Fruit fly (Drosophila melanogaster) whole organism, wandering third instar larva: ENCODE measurements around the gene Acp32CD.
A peak's percentile ranks its signal among the peaks of the same experiment; 100 is the strongest.

Experiments used
- Abd-B ChIP-seq: fragments of >200 bp; optimal IDR thresholded peaks from 2 replicates; lab custom pipeline; 2017; ENCODE audit warnings: missing biosample characterization, missing genetic modification characterization
- CG32264 ChIP-seq: fragments of 200-800 bp; sonication (Bioruptor generic); optimal IDR thresholded peaks from 2 replicates; lab custom pipeline; 2016; ENCODE audit warnings: missing biosample characterization, missing genetic modification characterization
- CG9705 ChIP-seq: fragments of 200-800 bp; sonication (Bioruptor generic); optimal IDR thresholded peaks from 2 replicates; lab custom pipeline; 2018; ENCODE audit warnings: missing biosample characterization, mild to moderate bottlenecking, missing genetic modification characterization
- CrebA ChIP-seq: fragments of 200-800 bp; sonication (Bioruptor generic); optimal IDR thresholded peaks from 2 replicates; lab custom pipeline; 2016; ENCODE audit warnings: missing biosample characterization, mild to moderate bottlenecking, missing genetic modification characterization, borderline replicate concordance
- Dfd ChIP-seq: fragments of >200 bp; optimal IDR thresholded peaks from 2 replicates; lab custom pipeline; 2017; ENCODE audit warnings: missing biosample characterization, missing genetic modification characterization
- Dif ChIP-seq: fragments of 200-275, 200-300 bp; sonication (Bioruptor generic); optimal IDR thresholded peaks from 2 replicates; lab custom pipeline; 2018; ENCODE audit warnings: missing biosample characterization, missing genetic modification characterization; ENCODE audit not compliant: partially characterized antibody
- GATAd ChIP-seq: sonication (Bioruptor generic); optimal IDR thresholded peaks from 2 replicates; lab custom pipeline; 2016; ENCODE audit warnings: missing biosample characterization, missing genetic modification characterization
- HLH106 ChIP-seq: fragments of 200-800 bp; optimal IDR thresholded peaks from 3 replicates; lab custom pipeline; 2019; ENCODE audit warnings: missing biosample characterization, mild to moderate bottlenecking, missing genetic modification characterization, moderate library complexity
- Hnf4 ChIP-seq: fragments of 200-800 bp; sonication (Bioruptor generic); optimal IDR thresholded peaks from 2 replicates; lab custom pipeline; 2016; ENCODE audit warnings: missing biosample characterization, mild to moderate bottlenecking, missing genetic modification characterization
- Hr78 ChIP-seq: fragments of >200 bp; optimal IDR thresholded peaks from 2 replicates; lab custom pipeline; 2017; ENCODE audit warnings: missing biosample characterization, missing genetic modification characterization
- Hr83 ChIP-seq: fragments of 200-300 bp; sonication (Bioruptor generic); optimal IDR thresholded peaks from 2 replicates; lab custom pipeline; 2016; ENCODE audit warnings: missing biosample characterization, mild to moderate bottlenecking, missing genetic modification characterization, moderate library complexity; ENCODE audit not compliant: poor library complexity, severe bottlenecking
- Jra ChIP-seq: sonication (Bioruptor generic); optimal IDR thresholded peaks from 2 replicates; lab custom pipeline; 2016; ENCODE audit warnings: missing biosample characterization, missing genetic modification characterization
- Mio ChIP-seq: sonication (Bioruptor generic); optimal IDR thresholded peaks from 2 replicates; lab custom pipeline; 2016; ENCODE audit warnings: missing biosample characterization, missing genetic modification characterization
- Myc ChIP-seq: fragments of >200 bp; optimal IDR thresholded peaks from 2 replicates; lab custom pipeline; 2017
- N ChIP-seq: fragments of >200 bp; optimal IDR thresholded peaks from 2 replicates; lab custom pipeline; 2018; ENCODE audit warnings: missing biosample characterization, missing external identifiers, missing genetic modification characterization
- OdsH ChIP-seq: fragments of 200-800 bp; sonication (Bioruptor generic); optimal IDR thresholded peaks from 2 replicates; lab custom pipeline; 2016; ENCODE audit warnings: missing biosample characterization, mild to moderate bottlenecking, missing genetic modification characterization
- Rel ChIP-seq, 2 experiments: fragments of 200-800 bp; sonication (Bioruptor generic) in 1 of 2; optimal IDR thresholded peaks; 2 replicates in 1 of 2; 3 replicates in 1 of 2; lab custom pipeline; 2016 to 2019; ENCODE audit warnings: mild to moderate bottlenecking in 2 of 2, missing biosample characterization in 2 of 2, missing genetic modification characterization in 2 of 2, moderate library complexity in 1 of 2
- Sp1 ChIP-seq: fragments of 200-800 bp; sonication (Bioruptor generic); optimal IDR thresholded peaks from 3 replicates; lab custom pipeline; 2019; ENCODE audit warnings: missing biosample characterization, mild to moderate bottlenecking, missing genetic modification characterization, moderate library complexity
- Vsx2 ChIP-seq: fragments of 200-300, 225-300 bp; sonication (Bioruptor generic); optimal IDR thresholded peaks from 2 replicates; lab custom pipeline; 2018; ENCODE audit warnings: missing biosample characterization, missing genetic modification characterization; ENCODE audit not compliant: partially characterized antibody
- br ChIP-seq: fragments of 200-800 bp; sonication (Bioruptor generic); optimal IDR thresholded peaks from 2 replicates; lab custom pipeline; 2016; ENCODE audit warnings: missing biosample characterization, missing genetic modification characterization
- brk ChIP-seq: fragments of 200-800 bp; sonication (Bioruptor generic); optimal IDR thresholded peaks from 2 replicates; lab custom pipeline; 2016; ENCODE audit warnings: missing biosample characterization, mild to moderate bottlenecking, missing genetic modification characterization
- dl ChIP-seq, 2 experiments: fragments of 175-275, 200-275 bp in 1 of 2; fragments of 200-275 bp in 1 of 2; sonication (Bioruptor generic); optimal IDR thresholded peaks; lab custom pipeline; 2018; ENCODE audit warnings: mild to moderate bottlenecking in 2 of 2, missing biosample characterization in 2 of 2, missing genetic modification characterization in 2 of 2, moderate library complexity in 2 of 2; ENCODE audit not compliant: partially characterized antibody in 2 of 2, insufficient read depth in 1 of 2
- dmrt93B ChIP-seq: fragments of 200-800 bp; sonication (Bioruptor generic); optimal IDR thresholded peaks from 2 replicates; lab custom pipeline; 2018; ENCODE audit warnings: missing biosample characterization, mild to moderate bottlenecking, missing genetic modification characterization
- dsf ChIP-seq: sonication (Bioruptor generic); optimal IDR thresholded peaks from 2 replicates; lab custom pipeline; 2016; ENCODE audit warnings: missing biosample characterization, missing genetic modification characterization, borderline replicate concordance
- ey ChIP-seq: fragments of 200-800 bp; sonication (Bioruptor generic); optimal IDR thresholded peaks from 2 replicates; lab custom pipeline; 2016; ENCODE audit warnings: missing biosample characterization, missing genetic modification characterization
- foxo ChIP-seq, 2 experiments: fragments of 200-800 bp; sonication (Bioruptor generic); optimal IDR thresholded peaks; 2 replicates in 1 of 2; 3 replicates in 1 of 2; lab custom pipeline; 2016 to 2017; ENCODE audit warnings: missing biosample characterization in 2 of 2, missing genetic modification characterization in 2 of 2
- fru ChIP-seq: fragments of 200-800 bp; sonication (Bioruptor generic); optimal IDR thresholded peaks from 3 replicates; lab custom pipeline; 2016; ENCODE audit warnings: missing biosample characterization, mild to moderate bottlenecking, missing genetic modification characterization
- h ChIP-seq: fragments of 200-800 bp; sonication (Bioruptor generic); optimal IDR thresholded peaks from 3 replicates; lab custom pipeline; 2016; ENCODE audit warnings: missing biosample characterization, mild to moderate bottlenecking, missing genetic modification characterization
- jim ChIP-seq: fragments of 175-275, 200-325 bp; sonication (Bioruptor generic); optimal IDR thresholded peaks from 2 replicates; lab custom pipeline; 2016; ENCODE audit warnings: missing biosample characterization, mild to moderate bottlenecking, missing genetic modification characterization
- lola ChIP-seq: fragments of >200 bp; optimal IDR thresholded peaks from 2 replicates; lab custom pipeline; 2017; ENCODE audit warnings: missing biosample characterization, missing genetic modification characterization
- pan ChIP-seq: fragments of >200 bp; optimal IDR thresholded peaks from 2 replicates; lab custom pipeline; 2017
- psq ChIP-seq: fragments of 200-800 bp; sonication (Bioruptor generic); optimal IDR thresholded peaks from 3 replicates; lab custom pipeline; 2017; ENCODE audit warnings: missing biosample characterization, mild to moderate bottlenecking, missing genetic modification characterization, moderate library complexity
- rgr ChIP-seq: fragments of 200-800 bp; sonication (Bioruptor generic); optimal IDR thresholded peaks from 3 replicates; lab custom pipeline; 2016; ENCODE audit warnings: missing biosample characterization, mild to moderate bottlenecking, missing genetic modification characterization
- sage ChIP-seq: fragments of 200-800 bp; sonication (Bioruptor generic); optimal IDR thresholded peaks from 2 replicates; lab custom pipeline; 2016; ENCODE audit warnings: missing biosample characterization, mild to moderate bottlenecking, missing genetic modification characterization
- sv ChIP-seq: fragments of 200-800 bp; sonication (Bioruptor generic); optimal IDR thresholded peaks from 3 replicates; lab custom pipeline; 2016; ENCODE audit warnings: missing biosample characterization, missing genetic modification characterization
- tai ChIP-seq: sonication (Bioruptor generic); optimal IDR thresholded peaks from 2 replicates; lab custom pipeline; 2016; ENCODE audit warnings: missing biosample characterization, missing genetic modification characterization
- usp ChIP-seq: fragments of >200 bp; optimal IDR thresholded peaks from 2 replicates; lab custom pipeline; 2017; ENCODE audit warnings: missing biosample characterization, missing genetic modification characterization
- woc ChIP-seq: sonication (Bioruptor generic); optimal IDR thresholded peaks from 2 replicates; lab custom pipeline; 2016; ENCODE audit warnings: missing biosample characterization, mild to moderate bottlenecking, missing genetic modification characterization

The Acp32CD gene

DNA sequence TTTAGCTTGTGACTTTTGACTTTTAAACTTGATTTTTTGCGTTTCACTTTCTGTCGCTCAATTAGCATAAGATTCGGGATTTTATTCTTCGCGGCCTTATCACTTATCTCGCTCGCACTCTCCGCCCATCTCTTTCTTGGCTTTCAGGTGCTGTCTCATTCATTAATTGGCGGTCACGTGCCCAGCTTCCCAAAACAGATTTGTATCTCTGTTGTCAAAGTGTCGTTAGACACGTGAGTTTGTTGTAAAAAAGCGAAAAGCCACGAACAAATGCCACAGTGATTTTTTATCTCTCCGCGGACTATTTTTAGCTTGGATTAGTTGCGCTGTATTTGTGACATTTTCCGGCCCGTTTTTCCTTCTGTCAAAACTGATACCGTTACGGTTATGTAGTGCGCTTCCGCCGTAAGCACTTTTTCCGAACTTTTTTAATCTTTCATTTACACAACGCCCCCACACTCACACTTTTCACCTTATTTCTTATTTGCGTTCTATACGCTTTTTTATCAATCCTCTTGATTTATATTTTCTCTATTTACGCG, 41.4 kb downstream of the Acp32CD start:
- TF ChIP-seq CG32264 (no peak), OdsH (GFP tag; lab: Kevin White, UChicago) (no peak), br (GFP tag; lab: Kevin White, UChicago) (no peak), psq (GFP tag; lab: Kevin White, UChicago) (no peak)

DNA sequence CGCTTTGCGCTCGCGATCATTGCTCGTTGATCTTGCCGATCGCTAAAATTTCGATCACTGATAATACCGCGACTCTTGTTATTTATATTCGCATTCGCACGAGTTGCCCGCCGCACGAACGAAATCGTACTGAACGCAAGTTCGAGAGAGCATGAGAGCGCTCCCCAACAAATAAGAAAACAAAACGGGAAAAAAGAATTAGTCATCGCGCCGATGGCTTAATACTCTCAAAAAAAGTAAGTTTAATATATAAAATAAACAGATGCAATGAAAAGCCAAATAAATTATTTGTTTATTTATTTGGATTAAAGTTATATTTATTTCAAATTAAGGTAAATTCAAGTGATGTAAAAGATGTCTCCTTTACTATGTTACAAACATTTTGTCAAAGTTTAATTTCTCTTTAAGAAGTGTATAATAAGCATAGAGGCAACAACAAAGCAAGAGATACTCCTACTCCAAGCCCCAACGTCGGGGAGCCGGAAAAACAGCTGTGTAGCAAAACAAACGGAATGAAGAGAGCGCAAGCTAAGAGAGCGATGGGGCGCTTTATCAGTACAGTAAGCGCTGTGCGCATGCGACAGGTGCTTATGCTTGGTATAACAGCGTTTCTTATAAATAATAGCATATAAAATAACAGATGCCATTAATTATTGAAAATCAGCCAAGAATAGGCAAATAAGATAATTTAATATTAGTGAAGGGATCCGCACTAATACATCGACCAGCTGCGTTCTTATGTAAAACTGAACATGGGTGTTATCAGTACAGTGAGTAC, 42.1 kb downstream of the Acp32CD start:
- TF ChIP-seq CrebA (GFP tag; lab: Kevin White, UChicago) (no peak), dsf (GFP tag; lab: Kevin White, UChicago) (peak; percentile 47), sv (GFP tag; lab: Kevin White, UChicago) (peak; percentile 81), Mio (GFP tag; lab: Kevin White, UChicago) (no peak), Hr83 (GFP tag; lab: Kevin White, UChicago) (peak; percentile 40), h (GFP tag; lab: Kevin White, UChicago) (peak; percentile 75), ey (GFP tag; lab: Kevin White, UChicago) (peak; percentile 75), foxo (GFP tag; optimal IDR thresholded peaks at IDR 0.05; lab: Kevin White, UChicago) (peak in 1 of 2 experiments; percentile 81), HLH106 (peak; percentile 76), Dfd (no peak), Myc (lab: Kevin White, UChicago) (no peak), brk (GFP tag; lab: Kevin White, UChicago) (peak; percentile 61), lola (GFP tag; lab: Kevin White, UChicago) (no peak), Abd-B (no peak), OdsH (GFP tag; lab: Kevin White, UChicago) (peak; percentile 66), jim (GFP tag; lab: Kevin White, UChicago) (no peak), psq (GFP tag; lab: Kevin White, UChicago) (peak; percentile 83), br (GFP tag; lab: Kevin White, UChicago) (peak; percentile 64), Sp1 (GFP tag; lab: Kevin White, UChicago) (peak; percentile 83), rgr (GFP tag; lab: Kevin White, UChicago) (peak; percentile 67), fru (peak; percentile 89), GATAd (GFP tag; lab: Kevin White, UChicago) (no peak), usp (GFP tag; lab: Kevin White, UChicago) (no peak), Dif (peak; percentile 62), pan (no peak), tai (GFP tag; lab: Kevin White, UChicago) (peak; percentile 66), CG9705 (peak; percentile 12), Rel (GFP tag; optimal IDR thresholded peaks at IDR 0.05; lab: Kevin White, UChicago) (peak; percentile 14), Rel (tag; optimal IDR thresholded peaks at IDR 0.05; lab: Kevin White, UChicago) (no peak), woc (GFP tag; lab: Kevin White, UChicago) (peak; percentile 89), Hnf4 (GFP tag; lab: Kevin White, UChicago) (peak; percentile 52), Jra (GFP tag; lab: Kevin White, UChicago) (no peak), Hr78 (GFP tag; lab: Kevin White, UChicago) (no peak), sage (peak; percentile 17), dl (GFP tag; optimal IDR thresholded peaks at IDR 0.05; lab: Kevin White, UChicago; ENCODE audit: insufficient read depth in 1 of 2, partially characterized antibody in 2 of 2) (peak; percentile 46 to 50), N (GFP tag; lab: Kevin White, UChicago) (no peak), dmrt93B (GFP tag; lab: Kevin White, UChicago) (peak; percentile 45), Vsx2 (GFP tag; lab: Kevin White, UChicago) (no peak), CG32264 (no peak)
- TF ChIP-seq, all 38 proteins: peak for 23
